Fruit fly (Drosophila melanogaster) whole organism, embryonic: ENCODE results near the gene CG9222.

Experiments used
- Bgb ChIP-seq: fragments of 200-800 bp; sonication (Bioruptor generic); IDR thresholded peaks from 2 replicates; pipeline ENCODE4 v1.3.6; 2022; ENCODE audit warnings: missing biosample characterization, missing genetic modification characterization; ENCODE audit not compliant: partially characterized antibody
- CG10565 ChIP-seq: fragments of 200-800 bp; sonication (Bioruptor generic); optimal IDR thresholded peaks from 3 replicates; lab custom pipeline; 2016; ENCODE audit warnings: missing biosample characterization, mild to moderate bottlenecking, missing genetic modification characterization
- CG14710 ChIP-seq: fragments of 200-800 bp; sonication (Bioruptor generic); optimal IDR thresholded peaks from 3 replicates; lab custom pipeline; 2019; ENCODE audit warnings: missing biosample characterization, mild to moderate bottlenecking, missing genetic modification characterization, moderate library complexity
- CG15269 ChIP-seq: fragments of 200-800 bp; sonication (Bioruptor generic); optimal IDR thresholded peaks from 2 replicates; lab custom pipeline; 2018; ENCODE audit warnings: missing biosample characterization, mild to moderate bottlenecking, missing genetic modification characterization, moderate library complexity
- CG1529 ChIP-seq: fragments of 200-800 bp; sonication (Bioruptor generic); optimal IDR thresholded peaks from 3 replicates; lab custom pipeline; 2018; ENCODE audit warnings: missing biosample characterization, missing genetic modification characterization
- CG1602 ChIP-seq: fragments of 200-800 bp; sonication (Bioruptor generic); optimal IDR thresholded peaks from 3 replicates; lab custom pipeline; 2016; ENCODE audit warnings: missing biosample characterization, missing genetic modification characterization
- CG17361 ChIP-seq: fragments of 200-800 bp; sonication (Bioruptor generic); IDR thresholded peaks from 3 replicates; pipeline ENCODE4 v1.3.6; 2022; ENCODE audit warnings: missing biosample characterization, missing genetic modification characterization
- CG17568 ChIP-seq: fragments of 200-800 bp; sonication (Bioruptor generic); optimal IDR thresholded peaks from 2 replicates; lab custom pipeline; 2018; ENCODE audit warnings: missing biosample characterization, mild to moderate bottlenecking, missing genetic modification characterization, moderate library complexity
- CG17802 ChIP-seq: fragments of 200-800 bp; sonication (Bioruptor generic); optimal IDR thresholded peaks from 2 replicates; lab custom pipeline; 2018; ENCODE audit warnings: missing biosample characterization, mild to moderate bottlenecking, missing genetic modification characterization, moderate library complexity
- CG2199 ChIP-seq: fragments of 200-800 bp; sonication (Bioruptor generic); IDR thresholded peaks from 3 replicates; pipeline ENCODE4 v1.3.6; 2022; ENCODE audit warnings: missing biosample characterization, missing genetic modification characterization
- CG3995 ChIP-seq: fragments of 200-800 bp; sonication (Bioruptor generic); optimal IDR thresholded peaks from 3 replicates; lab custom pipeline; 2016; ENCODE audit warnings: missing biosample characterization, missing genetic modification characterization
- CG4360 ChIP-seq: fragments of 200-800 bp; sonication (Bioruptor generic); IDR thresholded peaks from 2 replicates; pipeline ENCODE4 v1.3.6; 2022; ENCODE audit warnings: missing biosample characterization, missing genetic modification characterization
- CG4424 ChIP-seq: fragments of 200-800 bp; sonication (Bioruptor generic); optimal IDR thresholded peaks from 3 replicates; lab custom pipeline; 2016; ENCODE audit warnings: missing biosample characterization, missing genetic modification characterization
- CG6654 ChIP-seq: fragments of 200-800 bp; sonication (Bioruptor generic); optimal IDR thresholded peaks from 2 replicates; lab custom pipeline; 2017; ENCODE audit warnings: missing biosample characterization, mild to moderate bottlenecking, missing genetic modification characterization
- CG6854 ChIP-seq: fragments of 200-800 bp; sonication (Bioruptor generic); optimal IDR thresholded peaks from 3 replicates; lab custom pipeline; 2017; ENCODE audit warnings: missing biosample characterization, mild to moderate bottlenecking, missing genetic modification characterization
- CG8290 ChIP-seq, 3 experiments: fragments of 200-800 bp; sonication (Bioruptor generic); optimal IDR thresholded peaks; 2 replicates each; lab custom pipeline; 2016 to 2019; ENCODE audit warnings: missing biosample characterization in 3 of 3, missing genetic modification characterization in 3 of 3, mild to moderate bottlenecking in 2 of 3, moderate library complexity in 1 of 3
- CG9727 ChIP-seq: fragments of 200-800 bp; sonication (Bioruptor generic); optimal IDR thresholded peaks from 3 replicates; lab custom pipeline; 2017; ENCODE audit warnings: missing biosample characterization, mild to moderate bottlenecking, missing genetic modification characterization
- CG9797 ChIP-seq: fragments of 200-800 bp; sonication (Bioruptor generic); optimal IDR thresholded peaks from 3 replicates; lab custom pipeline; 2018; ENCODE audit warnings: missing biosample characterization, mild to moderate bottlenecking, missing genetic modification characterization
- D19B ChIP-seq: fragments of 200-800 bp; sonication (Bioruptor generic); optimal IDR thresholded peaks from 2 replicates; lab custom pipeline; 2017; ENCODE audit warnings: missing biosample characterization, mild to moderate bottlenecking, missing genetic modification characterization
- Deaf1 ChIP-seq: fragments of 200-800 bp; optimal IDR thresholded peaks from 3 replicates; lab custom pipeline; 2019; ENCODE audit warnings: missing biosample characterization, mild to moderate bottlenecking, missing genetic modification characterization, moderate library complexity
- Dll ChIP-seq: fragments of 200-800 bp; sonication (Bioruptor generic); IDR thresholded peaks from 4 replicates; pipeline ENCODE4 v1.3.6; 2022; ENCODE audit warnings: missing biosample characterization, missing genetic modification characterization; ENCODE audit not compliant: partially characterized antibody
- Gsc ChIP-seq: fragments of 200-800 bp; sonication (Bioruptor generic); IDR thresholded peaks from 2 replicates; pipeline ENCODE4 v1.3.6; 2022; ENCODE audit warnings: missing biosample characterization, missing genetic modification characterization
- Hr3 ChIP-seq: fragments of 200-800 bp; sonication (Bioruptor generic); optimal IDR thresholded peaks from 3 replicates; lab custom pipeline; 2016; ENCODE audit warnings: missing biosample characterization, missing genetic modification characterization
- Jarid2 ChIP-seq: fragments of 200-800 bp; sonication (Bioruptor generic); optimal IDR thresholded peaks from 3 replicates; lab custom pipeline; 2017; ENCODE audit warnings: mild to moderate bottlenecking, missing biosample characterization, missing genetic modification reagents, missing genetic modification characterization
- Lim3 ChIP-seq: fragments of 200-800 bp; sonication (Bioruptor generic); IDR thresholded peaks from 2 replicates; pipeline ENCODE4 v1.3.6; 2022; ENCODE audit warnings: missing biosample characterization, missing genetic modification characterization
- Nf-YC ChIP-seq: fragments of 200-800 bp; optimal IDR thresholded peaks from 3 replicates; lab custom pipeline; 2019; ENCODE audit warnings: missing biosample characterization, mild to moderate bottlenecking, missing genetic modification characterization, moderate library complexity
- PHDP ChIP-seq: fragments of 200-800 bp; sonication (Bioruptor generic); optimal IDR thresholded peaks from 3 replicates; lab custom pipeline; 2018; ENCODE audit warnings: missing biosample characterization, mild to moderate bottlenecking, missing genetic modification characterization, moderate library complexity
- Ptx1 ChIP-seq: fragments of 200-800 bp; sonication (Bioruptor generic); IDR thresholded peaks from 2 replicates; pipeline ENCODE4 v1.3.6; 2022; ENCODE audit warnings: missing biosample characterization, missing genetic modification characterization
- YL-1 ChIP-seq: fragments of 200-800 bp; sonication (Bioruptor generic); optimal IDR thresholded peaks from 3 replicates; lab custom pipeline; 2017; ENCODE audit warnings: missing biosample characterization, mild to moderate bottlenecking, missing genetic modification characterization
- al ChIP-seq: fragments of 200-800 bp; sonication (Bioruptor generic); IDR thresholded peaks from 2 replicates; pipeline ENCODE4 v1.3.6; 2022; ENCODE audit warnings: missing biosample characterization, missing genetic modification characterization
- ase ChIP-seq: fragments of 200-800 bp; sonication (Bioruptor generic); IDR thresholded peaks from 3 replicates; pipeline ENCODE4 v1.3.6; 2022; ENCODE audit warnings: missing biosample characterization, missing genetic modification characterization
- bbx ChIP-seq: fragments of 200-800 bp; sonication (Bioruptor generic); IDR thresholded peaks from 2 replicates; pipeline ENCODE4 v1.3.6; 2022; ENCODE audit warnings: missing biosample characterization, missing genetic modification characterization; ENCODE audit not compliant: partially characterized antibody
- bigmax ChIP-seq: fragments of 200-800 bp; sonication (Bioruptor generic); optimal IDR thresholded peaks from 2 replicates; lab custom pipeline; 2018; ENCODE audit warnings: missing biosample characterization, mild to moderate bottlenecking, missing genetic modification characterization
- chn ChIP-seq: fragments of 200-800 bp; sonication (Bioruptor generic); optimal IDR thresholded peaks from 2 replicates; lab custom pipeline; 2016; ENCODE audit warnings: missing biosample characterization, missing genetic modification characterization
- corto ChIP-seq: fragments of 200-800 bp; sonication (Bioruptor generic); optimal IDR thresholded peaks from 2 replicates; lab custom pipeline; 2016; ENCODE audit warnings: missing biosample characterization, mild to moderate bottlenecking, missing genetic modification characterization, moderate library complexity
- dpn ChIP-seq, 2 experiments: fragments of 200-800 bp; sonication (Bioruptor generic); optimal IDR thresholded peaks; 3 replicates each; lab custom pipeline; 2016; ENCODE audit warnings: missing biosample characterization in 2 of 2, missing genetic modification characterization in 2 of 2
- esg ChIP-seq: fragments of 200-800 bp; sonication (Bioruptor generic); conservative IDR thresholded peaks from 2 replicates; pipeline ENCODE4 v1.3.6; 2022; ENCODE audit warnings: missing biosample characterization, missing genetic modification characterization
- fru ChIP-seq: fragments of >200 bp; optimal IDR thresholded peaks from 2 replicates; lab custom pipeline; 2017
- gem ChIP-seq: fragments of 200-800 bp; sonication (Bioruptor generic); optimal IDR thresholded peaks from 2 replicates; lab custom pipeline; 2019; ENCODE audit warnings: missing biosample characterization, mild to moderate bottlenecking, missing genetic modification characterization, moderate library complexity
- kni ChIP-seq: fragments of 200-800 bp; sonication (Bioruptor generic); optimal IDR thresholded peaks from 3 replicates; lab custom pipeline; 2017; ENCODE audit warnings: mild to moderate bottlenecking, missing biosample characterization, missing genetic modification reagents, missing genetic modification characterization
- mirr ChIP-seq: fragments of 200-800 bp; sonication (Bioruptor generic); optimal IDR thresholded peaks from 3 replicates; lab custom pipeline; 2018; ENCODE audit warnings: missing biosample characterization, mild to moderate bottlenecking, missing genetic modification characterization
- nerfin-2 ChIP-seq: fragments of 200-800 bp; sonication (Bioruptor generic); IDR thresholded peaks from 2 replicates; pipeline ENCODE4 v1.3.6; 2022; ENCODE audit warnings: missing biosample characterization, missing genetic modification characterization; ENCODE audit not compliant: partially characterized antibody
- onecut ChIP-seq: fragments of 200-800 bp; sonication (Bioruptor generic); IDR thresholded peaks from 2 replicates; pipeline ENCODE4 v1.3.6; 2022; ENCODE audit warnings: missing biosample characterization, missing genetic modification characterization
- pan ChIP-seq, 4 experiments: fragments of >200 bp in 3 of 4; fragments of 200-800 bp in 1 of 4; sonication (Bioruptor generic) in 1 of 4; optimal IDR thresholded peaks in 3 of 4; IDR thresholded peaks in 1 of 4; 2 replicates each; pipeline versions ENCODE4 v1.3.6 to Lab custom; 2017 to 2022; ENCODE audit warnings: missing biosample characterization in 2 of 4, missing genetic modification characterization in 2 of 4, mixed read lengths in 1 of 4
- sd ChIP-seq: fragments of 200-800 bp; sonication (Bioruptor generic); optimal IDR thresholded peaks from 3 replicates; lab custom pipeline; 2018; ENCODE audit warnings: missing biosample characterization, mild to moderate bottlenecking, missing genetic modification characterization, moderate library complexity
- sens ChIP-seq: fragments of 200-800 bp; sonication (Bioruptor generic); peaks from one replicate; lab custom pipeline; 2016; ENCODE audit warnings: missing biosample characterization, missing genetic modification characterization
- shn ChIP-seq: fragments of 200-800 bp; sonication (Bioruptor generic); optimal IDR thresholded peaks from 3 replicates; lab custom pipeline; 2016; ENCODE audit warnings: missing biosample characterization, missing genetic modification characterization
- sna ChIP-seq: fragments of 200-800 bp; sonication (Bioruptor generic); IDR thresholded peaks from 2 replicates; pipeline ENCODE4 v1.3.6; 2022; ENCODE audit warnings: missing biosample characterization, missing genetic modification characterization; ENCODE audit not compliant: partially characterized antibody
- sqz ChIP-seq: fragments of 200-800 bp; sonication (Bioruptor generic); optimal IDR thresholded peaks from 3 replicates; lab custom pipeline; 2018; ENCODE audit warnings: missing biosample characterization, mild to moderate bottlenecking, missing genetic modification characterization
- trh ChIP-seq: fragments of 200-800 bp; sonication (Bioruptor generic); optimal IDR thresholded peaks from 2 replicates; lab custom pipeline; 2016; ENCODE audit warnings: missing biosample characterization, missing genetic modification characterization

Gene CG9222

DNA sequence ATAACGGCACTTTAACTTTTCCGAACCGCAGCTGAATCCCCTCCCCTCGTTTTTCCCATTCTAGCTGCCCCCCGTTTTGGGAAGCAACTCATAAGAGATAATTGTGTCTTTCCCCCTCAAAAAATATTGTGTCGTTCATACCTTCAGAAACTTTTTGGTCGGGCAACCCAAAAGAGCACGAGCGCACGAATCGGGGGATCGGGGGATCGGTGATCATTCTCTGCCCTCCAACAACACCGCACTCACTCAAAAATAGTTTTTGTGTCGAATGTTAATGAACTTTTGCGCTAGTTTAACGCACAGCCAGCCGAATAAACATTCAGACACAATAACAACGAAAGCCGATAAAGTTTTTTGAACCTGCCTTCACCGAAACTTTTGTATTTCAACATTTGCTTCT, 40.5 kb upstream of the CG9222 start (continued):
- no peak for TF ChIP-seq Jarid2
- TF ChIP-seq CG6854 (GFP tag; lab: Kevin White, UChicago), result no peak
- TF ChIP-seq shn (GFP tag; lab: Kevin White, UChicago), result no peak
- no peak for TF ChIP-seq CG17568
- peak; percentile 15 for TF ChIP-seq sqz (GFP tag; lab: Kevin White, UChicago)
- TF ChIP-seq al (GFP tag; lab: Robert Waterston, UW), result no peak
- no peak for TF ChIP-seq CG1529 (GFP tag; lab: Kevin White, UChicago)
- TF ChIP-seq sens, result no peak
- TF ChIP-seq mirr (GFP tag; lab: Kevin White, UChicago), result peak; percentile 64
- no peak for TF ChIP-seq Gsc
- no peak for TF ChIP-seq dpn (GFP tag; optimal IDR thresholded peaks at IDR 0.05; lab: Kevin White, UChicago)
- 0 out of 2 replicates have a peak, but pooled peaks have one; percentile 2 for TF ChIP-seq onecut (GFP tag; lab: Robert Waterston, UW)
- no peak for TF ChIP-seq Lim3 (GFP tag; lab: Robert Waterston, UW)
- TF ChIP-seq pan (optimal IDR thresholded peaks at IDR 0.05; lab: Kevin White, UChicago), result no peak
- peak in 1 of 2 experiments; percentile 20 for TF ChIP-seq pan (GFP tag; optimal IDR thresholded peaks at IDR 0.05 in 1 of 2, IDR thresholded peaks at IDR 0.05 in 1 of 2)
- TF ChIP-seq trh (GFP tag; lab: Kevin White, UChicago), result no peak
- 0 out of 3 replicates have a peak, but pooled peaks have one; percentile 41 for TF ChIP-seq CG2199
- TF ChIP-seq CG8290 (GFP tag; optimal IDR thresholded peaks at IDR 0.05; lab: Kevin White, UChicago), result no peak
- peak in 1 of 2 experiments; percentile 30 for TF ChIP-seq CG8290 (tag; optimal IDR thresholded peaks at IDR 0.05; lab: Kevin White, UChicago)
- no peak for TF ChIP-seq fru (lab: Kevin White, UChicago)
- no peak for TF ChIP-seq CG3995 (GFP tag; lab: Kevin White, UChicago)
- no peak for TF ChIP-seq CG1602 (GFP tag; lab: Kevin White, UChicago)
- TF ChIP-seq CG15269, result no peak
- TF ChIP-seq Ptx1 (GFP tag; lab: Robert Waterston, UW), result no peak
- no peak for TF ChIP-seq CG17361
- TF ChIP-seq CG6654 (GFP tag; lab: Kevin White, UChicago), result no peak
- TF ChIP-seq Nf-YC (tag; lab: Kevin White, UChicago), result no peak
- no peak for TF ChIP-seq ase (GFP tag; lab: Robert Waterston, UW)
- TF ChIP-seq chn (GFP tag; lab: Kevin White, UChicago), result no peak
- no peak for TF ChIP-seq CG9727
- no peak for TF ChIP-seq corto (GFP tag; lab: Kevin White, UChicago)
- TF ChIP-seq bbx (GFP tag; lab: Robert Waterston, UW), result no peak
- TF ChIP-seq YL-1, result no peak
- no peak for TF ChIP-seq sna (GFP tag; lab: Robert Waterston, UW)
- TF ChIP-seq bigmax (GFP tag; lab: Kevin White, UChicago), result no peak
- TF ChIP-seq nerfin-2, result 0 out of 2 replicates have a peak, but pooled peaks have one; percentile 8
- no peak for TF ChIP-seq CG10565 (GFP tag; lab: Kevin White, UChicago)
- no peak for TF ChIP-seq Hr3 (GFP tag; lab: Kevin White, UChicago)
- TF ChIP-seq gem (tag; lab: Kevin White, UChicago), result no peak
- peak; percentile 81 for TF ChIP-seq sd (tag; lab: Kevin White, UChicago)
- no peak for TF ChIP-seq CG17802 (tag; lab: Kevin White, UChicago)
- TF ChIP-seq D19B (GFP tag; lab: Kevin White, UChicago), result no peak
- TF ChIP-seq Deaf1, result peak; percentile 84
- no peak for TF ChIP-seq CG14710 (tag; lab: Kevin White, UChicago)
- TF ChIP-seq kni (GFP tag; lab: Kevin White, UChicago), result peak; percentile 87
- no peak for TF ChIP-seq Dll
- no peak for TF ChIP-seq esg (GFP tag; lab: Robert Waterston, UW)
- no peak for TF ChIP-seq CG4360
- no peak for TF ChIP-seq CG9797 (GFP tag; lab: Kevin White, UChicago)
- no peak for TF ChIP-seq PHDP (tag; lab: Kevin White, UChicago)
- TF ChIP-seq CG4424 (GFP tag; lab: Kevin White, UChicago), result no peak
- TF ChIP-seq Bgb (GFP tag; lab: Robert Waterston, UW), result peak; percentile 16; the same call in 1 of the 2 replicates
